Fruit fly (Drosophila melanogaster): ENCODE measurements around the gene CG14693.

DNA sequence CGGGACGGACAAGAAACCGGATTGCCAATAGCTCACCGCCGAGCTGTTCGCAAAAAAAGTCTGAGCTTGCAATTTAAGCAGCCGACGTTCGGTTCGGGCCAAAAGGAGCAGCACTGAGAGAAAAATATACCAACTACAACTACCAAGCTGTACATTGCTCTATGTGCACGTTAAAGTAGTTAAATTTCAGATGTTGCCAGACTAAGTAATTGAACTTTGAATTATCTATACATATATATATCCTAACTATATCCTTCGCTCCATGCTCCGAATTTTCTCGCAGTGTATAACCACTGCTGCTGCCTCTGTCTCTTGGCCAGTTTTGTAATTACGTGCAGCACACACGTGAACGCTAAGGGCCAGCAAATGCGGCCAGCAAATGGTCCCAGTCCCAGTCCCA is 20.0 kb upstream of the CG14693 start:
- TF ChIP-seq Myc (optimal IDR thresholded peaks at IDR 0.05) (no peak), ttk (optimal IDR thresholded peaks at IDR 0.05) (no peak), psq (optimal IDR thresholded peaks at IDR 0.05) (no peak), h (optimal IDR thresholded peaks at IDR 0.05) (no peak), insv (optimal IDR thresholded peaks at IDR 0.05) (no peak), Sin3A (optimal IDR thresholded peaks at IDR 0.05) (no peak)

Data from Kc167 (cell line).